Fruit fly (Drosophila melanogaster) whole organism, prepupa: ENCODE data around the gene CG2604.

ENCODE experiments used
- CG10631 ChIP-seq: fragments of 200-800 bp; sonication (Bioruptor generic); optimal IDR thresholded peaks from 2 replicates; lab custom pipeline; 2016; ENCODE audit warnings: missing biosample characterization, missing genetic modification characterization
- CG10669 ChIP-seq: fragments of 200-800 bp; sonication (Bioruptor generic); optimal IDR thresholded peaks from 3 replicates; lab custom pipeline; 2018; ENCODE audit warnings: missing biosample characterization, mild to moderate bottlenecking, missing genetic modification characterization, moderate library complexity
- CG11294 ChIP-seq: fragments of 200-800 bp; sonication (Bioruptor generic); IDR thresholded peaks from 2 replicates; pipeline ENCODE4 v1.3.6; 2022; ENCODE audit warnings: missing biosample characterization, missing genetic modification characterization
- CG11762 ChIP-seq: fragments of 200-800 bp; sonication (Bioruptor generic); optimal IDR thresholded peaks from 3 replicates; lab custom pipeline; 2016; ENCODE audit warnings: missing biosample characterization, missing genetic modification characterization; ENCODE audit not compliant: insufficient read depth
- CG1621 ChIP-seq: fragments of 200-800 bp; sonication (Bioruptor generic); optimal IDR thresholded peaks from 3 replicates; lab custom pipeline; 2018; ENCODE audit warnings: missing biosample characterization, mild to moderate bottlenecking, missing genetic modification characterization
- CG3032 ChIP-seq: fragments of 200-800 bp; optimal IDR thresholded peaks from 2 replicates; lab custom pipeline; 2019; ENCODE audit warnings: missing biosample characterization, mild to moderate bottlenecking, missing genetic modification characterization, moderate library complexity
- CG32006 ChIP-seq: fragments of 200-800 bp; sonication (Bioruptor generic); optimal IDR thresholded peaks from 3 replicates; lab custom pipeline; 2017; ENCODE audit warnings: missing biosample characterization, mild to moderate bottlenecking, missing genetic modification characterization
- CG34406 ChIP-seq: fragments of 200-800 bp; sonication (Bioruptor generic); optimal IDR thresholded peaks from 3 replicates; lab custom pipeline; 2016; ENCODE audit warnings: missing biosample characterization, missing genetic modification characterization
- CG3919 ChIP-seq: fragments of 200-800 bp; sonication (Bioruptor generic); optimal IDR thresholded peaks from 3 replicates; lab custom pipeline; 2016; ENCODE audit warnings: missing biosample characterization, missing genetic modification characterization
- CG6808 ChIP-seq: fragments of 200-800 bp; sonication (Bioruptor generic); optimal IDR thresholded peaks from 3 replicates; lab custom pipeline; 2017; ENCODE audit warnings: missing biosample characterization, missing genetic modification characterization, mild to moderate bottlenecking, moderate library complexity, missing genetic modification reagents
- CG8119 ChIP-seq: fragments of 200-800 bp; sonication (Bioruptor generic); IDR thresholded peaks from 3 replicates; pipeline ENCODE4 v1.3.6; 2022; ENCODE audit warnings: missing biosample characterization, missing genetic modification characterization
- CG8319 ChIP-seq: fragments of 200-800 bp; sonication (Bioruptor generic); optimal IDR thresholded peaks from 3 replicates; lab custom pipeline; 2016; ENCODE audit warnings: missing biosample characterization, missing genetic modification characterization
- CG8632 ChIP-seq: fragments of 200-800 bp; sonication (Bioruptor generic); optimal IDR thresholded peaks from 3 replicates; lab custom pipeline; 2016; ENCODE audit warnings: missing biosample characterization, missing genetic modification characterization
- CG9139 ChIP-seq: fragments of 200-800 bp; sonication (Bioruptor generic); optimal IDR thresholded peaks from 3 replicates; lab custom pipeline; 2017; ENCODE audit warnings: missing biosample characterization, mild to moderate bottlenecking, missing genetic modification characterization
- Eip75B ChIP-seq: fragments of 200-800 bp; sonication (Bioruptor generic); optimal IDR thresholded peaks from 3 replicates; lab custom pipeline; 2016; ENCODE audit warnings: missing biosample characterization, missing genetic modification characterization
- Eip78C ChIP-seq: fragments of 200-800 bp; sonication (Bioruptor generic); peaks from one replicate; lab custom pipeline; 2016; ENCODE audit warnings: missing biosample characterization, missing genetic modification characterization
- Ets21C ChIP-seq: fragments of 200-800 bp; sonication (Bioruptor generic); optimal IDR thresholded peaks from 3 replicates; lab custom pipeline; 2016; ENCODE audit warnings: missing biosample characterization, missing genetic modification characterization
- Ets96B ChIP-seq: fragments of 200-800 bp; optimal IDR thresholded peaks from 2 replicates; lab custom pipeline; 2019; ENCODE audit warnings: missing biosample characterization, mild to moderate bottlenecking, missing genetic modification characterization, moderate library complexity
- Gug ChIP-seq: fragments of 200-800 bp; sonication (Bioruptor generic); IDR thresholded peaks from 2 replicates; pipeline ENCODE4 v1.3.6; 2022; ENCODE audit warnings: missing biosample characterization, missing genetic modification characterization
- Hr39 ChIP-seq: fragments of 200-800 bp; sonication (Bioruptor generic); optimal IDR thresholded peaks from 2 replicates; lab custom pipeline; 2016; ENCODE audit warnings: missing biosample characterization, missing genetic modification characterization
- Hr4 ChIP-seq: fragments of 200-800 bp; sonication (Bioruptor generic); optimal IDR thresholded peaks from 3 replicates; lab custom pipeline; 2016; ENCODE audit warnings: missing biosample characterization, missing genetic modification characterization
- Lpt ChIP-seq: fragments of 200-800 bp; sonication (Bioruptor generic); optimal IDR thresholded peaks from 3 replicates; lab custom pipeline; 2016; ENCODE audit warnings: missing biosample characterization, missing genetic modification characterization
- Met ChIP-seq: fragments of 200-800 bp; sonication (Bioruptor generic); optimal IDR thresholded peaks from 3 replicates; lab custom pipeline; 2016; ENCODE audit warnings: missing biosample characterization, missing genetic modification characterization
- OdsH ChIP-seq: fragments of 200-800 bp; sonication (Bioruptor generic); optimal IDR thresholded peaks from 3 replicates; lab custom pipeline; 2016; ENCODE audit warnings: missing biosample characterization, missing genetic modification characterization
- Smox ChIP-seq: fragments of 200-800 bp; sonication (Bioruptor generic); optimal IDR thresholded peaks from 3 replicates; lab custom pipeline; 2016; ENCODE audit warnings: missing biosample characterization, missing genetic modification characterization
- Sox102F ChIP-seq: fragments of 200-800 bp; sonication (Bioruptor generic); optimal IDR thresholded peaks from 2 replicates; lab custom pipeline; 2016; ENCODE audit warnings: missing biosample characterization, mild to moderate bottlenecking, missing genetic modification characterization
- Sox14 ChIP-seq: fragments of 200-800 bp; sonication (Bioruptor generic); optimal IDR thresholded peaks from 3 replicates; lab custom pipeline; 2016; ENCODE audit warnings: missing biosample characterization, missing genetic modification characterization
- Sox15 ChIP-seq: fragments of 200-800 bp; sonication (Bioruptor generic); optimal IDR thresholded peaks from 3 replicates; lab custom pipeline; 2016; ENCODE audit warnings: missing biosample characterization, missing genetic modification characterization
- achi ChIP-seq: fragments of 200-800 bp; sonication (Bioruptor generic); optimal IDR thresholded peaks from 3 replicates; lab custom pipeline; 2016; ENCODE audit warnings: missing biosample characterization, missing genetic modification characterization
- acj6 ChIP-seq: fragments of 200-800 bp; sonication (Bioruptor generic); optimal IDR thresholded peaks from 3 replicates; lab custom pipeline; 2016; ENCODE audit warnings: missing biosample characterization, missing genetic modification characterization
- dac ChIP-seq: fragments of 200-800 bp; sonication (Bioruptor generic); optimal IDR thresholded peaks from 2 replicates; lab custom pipeline; 2017; ENCODE audit warnings: missing biosample characterization, mild to moderate bottlenecking, missing genetic modification characterization
- dsx ChIP-seq: fragments of 200-800 bp; optimal IDR thresholded peaks from 3 replicates; lab custom pipeline; 2019; ENCODE audit warnings: missing biosample characterization, mild to moderate bottlenecking, missing genetic modification characterization, moderate library complexity; ENCODE audit not compliant: poor library complexity, severe bottlenecking
- eg ChIP-seq: fragments of 200-800 bp; sonication (Bioruptor generic); IDR thresholded peaks from 3 replicates; pipeline ENCODE4 v1.3.6; 2022; ENCODE audit warnings: missing biosample characterization, missing genetic modification characterization
- esn ChIP-seq: fragments of 200-800 bp; sonication (Bioruptor generic); optimal IDR thresholded peaks from 2 replicates; lab custom pipeline; 2016; ENCODE audit warnings: missing biosample characterization, mild to moderate bottlenecking, missing genetic modification characterization, moderate library complexity
- fd59A ChIP-seq: fragments of 200-800 bp; sonication (Bioruptor generic); optimal IDR thresholded peaks from 2 replicates; lab custom pipeline; 2017; ENCODE audit warnings: missing biosample characterization, mild to moderate bottlenecking, missing genetic modification characterization, missing genetic modification reagents
- fd85E ChIP-seq: fragments of 200-800 bp; sonication (Bioruptor generic); optimal IDR thresholded peaks from 3 replicates; lab custom pipeline; 2016; ENCODE audit warnings: missing biosample characterization, missing genetic modification characterization
- lz ChIP-seq: fragments of 200-800 bp; sonication (Bioruptor generic); optimal IDR thresholded peaks from 3 replicates; lab custom pipeline; 2016; ENCODE audit warnings: missing biosample characterization, missing genetic modification characterization
- net ChIP-seq: fragments of 200-800 bp; sonication (Bioruptor generic); optimal IDR thresholded peaks from 3 replicates; lab custom pipeline; 2016; ENCODE audit warnings: missing biosample characterization, missing genetic modification characterization
- salr ChIP-seq, 2 experiments: fragments of 200-800 bp; sonication (Bioruptor generic); optimal IDR thresholded peaks; 3 replicates each; lab custom pipeline; 2016 to 2018; ENCODE audit warnings: missing biosample characterization in 2 of 2, missing genetic modification characterization in 2 of 2, mild to moderate bottlenecking in 1 of 2
- spab ChIP-seq: fragments of 200-800 bp; sonication (Bioruptor generic); optimal IDR thresholded peaks from 2 replicates; lab custom pipeline; 2017; ENCODE audit warnings: missing biosample characterization, mild to moderate bottlenecking, missing genetic modification characterization, missing genetic modification reagents
- ss ChIP-seq, 2 experiments: fragments of 200-800 bp; sonication (Bioruptor generic); optimal IDR thresholded peaks; 2 replicates in 1 of 2; 3 replicates in 1 of 2; lab custom pipeline; 2017 to 2018; ENCODE audit warnings: mild to moderate bottlenecking in 2 of 2, missing biosample characterization in 2 of 2, missing genetic modification characterization in 2 of 2, moderate library complexity in 1 of 2
- svp ChIP-seq: fragments of 200-800 bp; sonication (Bioruptor generic); peaks from one replicate; lab custom pipeline; 2016; ENCODE audit warnings: missing biosample characterization, missing genetic modification characterization
- vri ChIP-seq: fragments of 200-800 bp; sonication (Bioruptor generic); optimal IDR thresholded peaks from 3 replicates; lab custom pipeline; 2016; ENCODE audit warnings: missing biosample characterization, mild to moderate bottlenecking, missing genetic modification characterization

CG2604 gene

DNA sequence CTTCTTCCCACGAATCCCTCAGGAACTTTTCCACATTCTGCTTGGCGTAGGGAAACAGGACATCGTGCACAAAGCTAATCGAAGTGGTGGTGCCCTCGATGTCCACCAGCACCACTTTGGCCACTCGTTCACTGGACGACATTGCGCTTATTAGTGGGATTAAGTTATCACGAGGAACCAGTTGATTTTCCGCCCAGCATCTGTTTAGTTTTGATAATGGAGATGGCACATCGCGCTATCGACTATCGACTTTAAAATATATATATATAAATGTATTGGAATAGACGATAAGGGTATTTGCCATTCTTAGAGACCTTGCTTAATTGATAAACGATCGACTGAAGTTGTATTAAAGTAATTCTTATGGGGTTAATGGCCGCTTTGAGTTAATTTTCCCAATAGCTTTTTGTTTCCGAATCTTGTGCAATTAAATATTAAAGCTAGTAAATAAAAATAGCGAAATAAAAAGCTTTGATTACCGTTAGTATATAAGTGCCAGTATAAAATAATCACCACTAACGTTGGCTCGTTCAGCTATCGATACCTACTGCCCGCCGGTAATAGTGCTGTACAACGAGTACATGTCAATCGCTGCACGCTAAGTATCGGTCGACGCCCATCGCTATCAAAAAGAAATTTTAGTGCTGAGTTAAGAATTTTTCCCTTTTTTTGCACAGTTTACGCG, 33.4 kb upstream of the CG2604 start, which contains the start of the genes Enoph and Hph (continued):
- TF ChIP-seq eg (GFP tag; lab: Robert Waterston, UW) (peak; percentile 55; the same call in 2 of the 3 replicates), CG6808 (GFP tag; lab: Kevin White, UChicago) (peak; percentile 53), CG8319 (peak; percentile 43), spab (peak; percentile 11), CG11762 (GFP tag; lab: Kevin White, UChicago) (peak; percentile 39), Smox (GFP tag; lab: Kevin White, UChicago) (peak; percentile 71), Lpt (GFP tag; lab: Kevin White, UChicago) (peak; percentile 57), Met (GFP tag; lab: Kevin White, UChicago) (peak; percentile 68), vri (GFP tag; lab: Kevin White, UChicago) (no peak), CG3919 (GFP tag; lab: Kevin White, UChicago) (peak; percentile 73), dsx (GFP tag; lab: Kevin White, UChicago) (peak; percentile 49), CG10631 (GFP tag; lab: Kevin White, UChicago) (peak; percentile 76), CG8119 (GFP tag; lab: Robert Waterston, UW) (peak; percentile 56; the same call in 2 of the 3 replicates), Sox15 (GFP tag; lab: Kevin White, UChicago) (peak; percentile 62), CG11294 (GFP tag; lab: Robert Waterston, UW) (peak; percentile 33; the same call in 1 of the 2 replicates), lz (GFP tag; lab: Kevin White, UChicago) (peak; percentile 68), Hr4 (GFP tag; lab: Kevin White, UChicago) (peak; percentile 65)

DNA sequence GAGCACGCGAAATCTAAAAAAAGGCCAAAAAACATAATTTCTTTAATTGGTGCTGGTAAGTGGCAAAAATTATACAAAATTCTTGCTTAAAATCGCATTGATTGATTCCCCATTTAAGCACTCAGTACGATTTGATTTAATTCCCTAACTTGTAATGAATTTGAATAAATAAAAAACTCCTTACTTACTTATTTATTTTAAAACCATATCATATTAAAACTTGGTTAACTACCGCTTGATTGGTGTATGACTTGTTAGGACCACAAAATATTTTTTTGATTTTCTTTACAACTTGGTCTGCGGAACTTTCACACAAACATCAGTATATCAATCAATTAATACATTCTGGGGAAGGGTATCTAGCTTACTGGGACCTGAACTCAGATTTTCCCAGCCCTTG, 29.7 kb upstream of the CG2604 start, which contains the start of gene CG1113:
TSS of gene CG1113 (plus strand) at position 301 of the 400 bp plus-strand sequence.
- TF ChIP-seq CG8319 (no peak), Eip78C (GFP tag; lab: Kevin White, UChicago) (peak; percentile 46)

DNA sequence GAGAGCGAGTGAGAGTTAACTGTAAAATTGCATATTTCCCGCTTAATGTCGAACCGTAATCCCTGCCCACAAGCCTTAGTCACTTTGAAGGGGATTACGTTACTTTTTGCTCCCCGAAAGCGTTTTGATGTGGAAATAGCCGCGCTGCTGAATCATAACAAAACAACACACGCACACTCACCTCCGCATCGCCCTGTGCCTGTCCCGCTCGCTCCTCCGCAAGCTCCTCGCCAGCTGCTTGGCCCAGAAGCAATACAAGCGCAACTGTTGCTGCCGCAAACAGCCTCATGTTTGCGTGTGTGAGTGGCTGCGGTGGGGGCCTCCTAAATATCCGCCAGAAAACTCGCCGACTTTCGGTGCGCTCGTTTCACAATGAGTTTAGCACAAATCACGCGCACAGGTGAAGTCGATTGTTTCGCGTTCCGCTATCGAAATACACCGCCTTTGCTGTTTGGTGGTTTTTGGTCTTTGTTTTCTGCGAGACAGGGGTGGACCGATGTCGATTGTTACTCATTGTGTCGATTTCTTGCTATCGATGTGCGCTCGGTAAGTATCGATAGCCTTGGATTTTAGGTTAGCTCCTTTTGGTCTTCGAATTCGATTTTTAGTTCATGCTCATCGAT, 28.2 kb upstream of the CG2604 start, which contains the start of gene CtsF:
TSS of gene CtsF (minus strand) at position 503 of the 623 bp plus-strand sequence.
- TF ChIP-seq dac (GFP tag; lab: Kevin White, UChicago), result no peak
- TF ChIP-seq eg (GFP tag; lab: Robert Waterston, UW), result 0 out of 3 replicates have a peak, but pooled peaks have one; percentile 9
- TF ChIP-seq esn (GFP tag; lab: Kevin White, UChicago), result peak; percentile 25
- TF ChIP-seq CG1621 (tag; lab: Kevin White, UChicago), result no peak
- peak; percentile 24 for TF ChIP-seq Smox (GFP tag; lab: Kevin White, UChicago)
- TF ChIP-seq Ets21C (GFP tag; lab: Kevin White, UChicago), result no peak
- peak; percentile 18 for TF ChIP-seq lz (GFP tag; lab: Kevin White, UChicago)
- TF ChIP-seq Hr39 (GFP tag; lab: Kevin White, UChicago), result no peak
- TF ChIP-seq net (GFP tag; lab: Kevin White, UChicago), result no peak
- TF ChIP-seq Sox102F, result peak; percentile 36
- no peak for TF ChIP-seq CG6808 (GFP tag; lab: Kevin White, UChicago)
- TF ChIP-seq Lpt (GFP tag; lab: Kevin White, UChicago), result no peak
- no peak for TF ChIP-seq CG32006 (GFP tag; lab: Kevin White, UChicago)
- TF ChIP-seq ss (GFP tag; optimal IDR thresholded peaks at IDR 0.05; lab: Kevin White, UChicago), result peak; percentile 28 to 63
- TF ChIP-seq CG11294 (GFP tag; lab: Robert Waterston, UW), result no peak
- TF ChIP-seq Eip75B, result peak; percentile 27
- TF ChIP-seq OdsH (GFP tag; lab: Kevin White, UChicago), result no peak
- no peak for TF ChIP-seq salr (GFP tag; optimal IDR thresholded peaks at IDR 0.05; lab: Kevin White, UChicago)
- TF ChIP-seq CG8632 (GFP tag; lab: Kevin White, UChicago), result no peak
- TF ChIP-seq CG9139 (GFP tag; lab: Kevin White, UChicago), result no peak
- TF ChIP-seq Sox15 (GFP tag; lab: Kevin White, UChicago), result no peak
- no peak for TF ChIP-seq CG10669 (GFP tag; lab: Kevin White, UChicago)
- peak; percentile 34 for TF ChIP-seq vri (GFP tag; lab: Kevin White, UChicago)
- no peak for TF ChIP-seq Gug (GFP tag; lab: Robert Waterston, UW)
- TF ChIP-seq acj6 (GFP tag; lab: Kevin White, UChicago), result no peak
- TF ChIP-seq spab, result no peak
- peak; percentile 90 for TF ChIP-seq Sox14 (GFP tag; lab: Kevin White, UChicago)
- TF ChIP-seq CG8119 (GFP tag; lab: Robert Waterston, UW), result no peak
- peak; percentile 66 for TF ChIP-seq svp
- TF ChIP-seq CG3919 (GFP tag; lab: Kevin White, UChicago), result no peak
- no peak for TF ChIP-seq fd59A
- no peak for TF ChIP-seq Ets96B (tag; lab: Kevin White, UChicago)
- peak; percentile 5 for TF ChIP-seq Met (GFP tag; lab: Kevin White, UChicago)
- TF ChIP-seq fd85E (GFP tag; lab: Kevin White, UChicago), result no peak
- TF ChIP-seq achi, result no peak
- TF ChIP-seq CG34406 (GFP tag; lab: Kevin White, UChicago), result no peak
- peak; percentile 6 for TF ChIP-seq CG3032 (tag; lab: Kevin White, UChicago)
